Worm (Caenorhabditis elegans) whole organism, L2 larva: ENCODE measurements around the gene F23D12.3.

ENCODE experiments used
- ama-1 ChIP-seq: fragments of 150-350 bp; optimal IDR thresholded peaks from 2 replicates; lab custom pipeline; 2018; ENCODE audit warnings: inconsistent platforms
- lin-13 ChIP-seq: fragments of 150-350 bp; optimal IDR thresholded peaks from 2 replicates; lab custom pipeline; 2014; ENCODE audit warnings: missing biosample characterization, missing genetic modification reagents, missing genetic modification characterization
- nhr-11 ChIP-seq: fragments of 150-350 bp; optimal IDR thresholded peaks from 2 replicates; lab custom pipeline; 2014; ENCODE audit warnings: missing biosample characterization, missing genetic modification characterization
- skn-1 ChIP-seq: sonication (generic microtip); optimal IDR thresholded peaks from 2 replicates; lab custom pipeline; 2017; ENCODE audit warnings: missing biosample characterization, missing genetic modification characterization

ce11 chrX:14490486-14490885 is 48.1 kb downstream of the F23D12.3 start:
- TF ChIP-seq nhr-11 (tag; lab: Kevin White, UChicago) (no peak), skn-1 (no peak), lin-13 (GFP tag; lab: Kevin White, UChicago) (no peak), ama-1 (no peak)
